Worm (Caenorhabditis elegans) whole organism, L1 larva: ENCODE results near the gene Y51H4A.25.

ENCODE experiments used
- C04F5.9 ChIP-seq: sonication (generic microtip); optimal IDR thresholded peaks from 2 replicates; lab custom pipeline; 2016; ENCODE audit warnings: missing genetic modification characterization, missing compliant biosample characterization
- C16A3.4 ChIP-seq: fragments of 150-350 bp; optimal IDR thresholded peaks from 2 replicates; lab custom pipeline; 2014; ENCODE audit warnings: missing biosample characterization, missing genetic modification characterization
- aha-1 ChIP-seq: fragments of 150-350 bp; optimal IDR thresholded peaks from 2 replicates; lab custom pipeline; 2014; ENCODE audit warnings: missing biosample characterization, missing genetic modification characterization
- alr-1 ChIP-seq: fragments of 200-800 bp; sonication (Bioruptor generic); optimal IDR thresholded peaks from 2 replicates; lab custom pipeline; 2018; ENCODE audit warnings: borderline replicate concordance, mild to moderate bottlenecking, missing genetic modification characterization, missing compliant biosample characterization
- blmp-1 ChIP-seq: fragments of 150-350 bp; optimal IDR thresholded peaks from 2 replicates; lab custom pipeline; 2014; ENCODE audit warnings: missing biosample characterization, missing genetic modification characterization
- ceh-63 ChIP-seq: fragments of 200-800 bp; sonication (Bioruptor generic); optimal IDR thresholded peaks from 2 replicates; lab custom pipeline; 2018; ENCODE audit warnings: mild to moderate bottlenecking, missing genetic modification characterization, missing compliant biosample characterization
- ces-1 ChIP-seq: fragments of 150-350 bp; optimal IDR thresholded peaks from 2 replicates; lab custom pipeline; 2014; ENCODE audit warnings: missing biosample characterization, missing genetic modification reagents, missing genetic modification characterization
- dpl-1 ChIP-seq, 3 experiments: fragments of 150-350 bp in 2 of 3; sonication (generic microtip) in 1 of 3; optimal IDR thresholded peaks; 2 replicates each; lab custom pipeline; 2014 to 2017; ENCODE audit warnings: missing biosample characterization in 3 of 3, missing genetic modification characterization in 3 of 3, missing genetic modification reagents in 3 of 3
- dsc-1 ChIP-seq: sonication (generic microtip); optimal IDR thresholded peaks from 2 replicates; lab custom pipeline; 2016; ENCODE audit warnings: mild to moderate bottlenecking, missing genetic modification characterization, missing compliant biosample characterization
- efl-1 ChIP-seq, 4 experiments: fragments of 150-350 bp; optimal IDR thresholded peaks in 3 of 4; peaks in 1 of 4; 1 replicate in 1 of 4; 2 replicates in 3 of 4; lab custom pipeline; 2014; ENCODE audit warnings: missing biosample characterization in 2 of 4, missing genetic modification characterization in 2 of 4, missing genetic modification reagents in 2 of 4
- egl-13 ChIP-seq: sonication (generic microtip); optimal IDR thresholded peaks from 2 replicates; lab custom pipeline; 2016; ENCODE audit warnings: missing genotype, missing genetic modification reagents, missing genetic modification characterization, missing compliant biosample characterization
- elt-2 ChIP-seq: sonication (generic microtip); optimal IDR thresholded peaks from 2 replicates; lab custom pipeline; 2016; ENCODE audit warnings: missing genetic modification characterization, mild to moderate bottlenecking, inconsistent platforms, missing compliant biosample characterization, missing genetic modification reagents
- ets-5 ChIP-seq: fragments of 200-800 bp; sonication (Bioruptor generic); IDR thresholded peaks from 2 replicates; pipeline ENCODE4 v1.3.6; 2022; ENCODE audit warnings: missing genetic modification characterization, missing compliant biosample characterization
- fkh-10 ChIP-seq: sonication (generic microtip); optimal IDR thresholded peaks from 2 replicates; lab custom pipeline; 2017; ENCODE audit warnings: missing biosample characterization, missing genetic modification reagents, missing genetic modification characterization
- fkh-4 ChIP-seq: sonication (generic microtip); optimal IDR thresholded peaks from 2 replicates; lab custom pipeline; 2016; ENCODE audit warnings: missing compliant biosample characterization, missing genetic modification characterization, borderline replicate concordance
- fkh-8 ChIP-seq: sonication (generic microtip); optimal IDR thresholded peaks from 2 replicates; lab custom pipeline; 2016; ENCODE audit warnings: mild to moderate bottlenecking, missing genetic modification characterization, missing compliant biosample characterization
- fos-1 ChIP-seq: fragments of 150-350 bp; optimal IDR thresholded peaks from 2 replicates; lab custom pipeline; 2014; ENCODE audit warnings: missing biosample characterization, missing genetic modification characterization
- hlh-4 ChIP-seq: sonication (generic microtip); optimal IDR thresholded peaks from 2 replicates; lab custom pipeline; 2016; ENCODE audit warnings: mild to moderate bottlenecking, missing genetic modification characterization, missing compliant biosample characterization
- hpl-2 ChIP-seq: fragments of 150-350 bp; optimal IDR thresholded peaks from 2 replicates; lab custom pipeline; 2014; ENCODE audit warnings: missing biosample characterization, missing genetic modification reagents, missing genetic modification characterization
- irx-1 ChIP-seq: sonication (generic microtip); optimal IDR thresholded peaks from 2 replicates; lab custom pipeline; 2016; ENCODE audit warnings: missing genetic modification characterization, missing compliant biosample characterization
- lin-13 ChIP-seq: fragments of 150-350 bp; optimal IDR thresholded peaks from 2 replicates; lab custom pipeline; 2014; ENCODE audit warnings: missing biosample characterization, missing genetic modification reagents, missing genetic modification characterization
- lin-14 ChIP-seq: fragments of 200-800 bp; sonication (Bioruptor generic); optimal IDR thresholded peaks from 2 replicates; lab custom pipeline; 2018; ENCODE audit warnings: mild to moderate bottlenecking, missing genetic modification characterization, moderate library complexity, missing compliant biosample characterization
- lin-15B ChIP-seq: fragments of 150-350 bp; sonication (generic microtip); optimal IDR thresholded peaks from 3 replicates; lab custom pipeline; 2014; ENCODE audit warnings: missing biosample characterization, missing genetic modification characterization
- lin-35 ChIP-seq, 2 experiments: fragments of 150-350 bp; optimal IDR thresholded peaks; 2 replicates each; lab custom pipeline; 2014; ENCODE audit warnings: missing biosample characterization in 2 of 2, missing genetic modification characterization in 2 of 2, missing genetic modification reagents in 2 of 2
- lin-39 ChIP-seq: fragments of 150-350 bp; optimal IDR thresholded peaks from 2 replicates; lab custom pipeline; 2014; ENCODE audit warnings: missing biosample characterization, missing genetic modification reagents, missing genetic modification characterization
- lsy-2 ChIP-seq, 2 experiments: fragments of 150-350 bp; optimal IDR thresholded peaks; 2 replicates each; lab custom pipeline; 2014; ENCODE audit warnings: missing biosample characterization in 2 of 2, missing genetic modification characterization in 2 of 2
- mdl-1 ChIP-seq, 2 experiments: fragments of 150-350 bp; optimal IDR thresholded peaks; 2 replicates each; lab custom pipeline; 2014 to 2017; ENCODE audit warnings: missing biosample characterization in 2 of 2, missing genetic modification characterization in 2 of 2, inconsistent platforms in 1 of 2
- mef-2 ChIP-seq: fragments of 150-350 bp; optimal IDR thresholded peaks from 2 replicates; lab custom pipeline; 2014; ENCODE audit warnings: missing biosample characterization, missing genetic modification characterization
- mep-1 ChIP-seq: fragments of 150-350 bp; optimal IDR thresholded peaks from 2 replicates; lab custom pipeline; 2014; ENCODE audit warnings: missing biosample characterization, missing genetic modification characterization
- nhr-12 ChIP-seq: sonication (generic microtip); optimal IDR thresholded peaks from 2 replicates; lab custom pipeline; 2017; ENCODE audit warnings: missing biosample characterization, missing genetic modification characterization
- nhr-19 ChIP-seq: fragments of 200-800 bp; sonication (Bioruptor generic); conservative IDR thresholded peaks from 2 replicates; pipeline ENCODE4 v1.3.6; 2022; ENCODE audit warnings: missing genetic modification characterization, missing compliant biosample characterization
- nhr-77 ChIP-seq: fragments of 150-350 bp; optimal IDR thresholded peaks from 2 replicates; lab custom pipeline; 2014; ENCODE audit warnings: missing biosample characterization, missing genetic modification characterization
- nhr-85 ChIP-seq: sonication (generic microtip); peaks from one replicate; lab custom pipeline; 2016; ENCODE audit warnings: missing genetic modification characterization, inconsistent platforms, missing compliant biosample characterization
- nhr-90 ChIP-seq: sonication (generic microtip); optimal IDR thresholded peaks from 2 replicates; lab custom pipeline; 2016; ENCODE audit warnings: mild to moderate bottlenecking, missing genetic modification characterization, missing compliant biosample characterization; ENCODE audit not compliant: poor library complexity
- pax-3 ChIP-seq: fragments of 200-800 bp; sonication (Bioruptor generic); optimal IDR thresholded peaks from 2 replicates; lab custom pipeline; 2018; ENCODE audit warnings: mild to moderate bottlenecking, missing genetic modification characterization, moderate library complexity, missing compliant biosample characterization
- snpc-4 ChIP-seq: fragments of 150-350 bp; optimal IDR thresholded peaks from 2 replicates; lab custom pipeline; 2014; ENCODE audit warnings: missing biosample characterization, missing genetic modification characterization
- sup-37 ChIP-seq: fragments of 200-800 bp; sonication (Bioruptor generic); optimal IDR thresholded peaks from 2 replicates; lab custom pipeline; 2018; ENCODE audit warnings: mild to moderate bottlenecking, missing genetic modification characterization, missing compliant biosample characterization
- swsn-7 ChIP-seq: sonication (generic microtip); optimal IDR thresholded peaks from 2 replicates; lab custom pipeline; 2016; ENCODE audit warnings: missing genetic modification characterization, missing compliant biosample characterization
- unc-130 ChIP-seq: fragments of 150-350 bp; optimal IDR thresholded peaks from 2 replicates; lab custom pipeline; 2017; ENCODE audit warnings: missing biosample characterization, missing genetic modification characterization, inconsistent platforms
- unc-86 ChIP-seq: sonication (generic microtip); optimal IDR thresholded peaks from 2 replicates; lab custom pipeline; 2016; ENCODE audit warnings: missing genetic modification characterization, missing compliant biosample characterization
- vab-15 ChIP-seq: sonication (generic microtip); optimal IDR thresholded peaks from 2 replicates; lab custom pipeline; 2017; ENCODE audit warnings: missing genotype, mild to moderate bottlenecking, missing genetic modification characterization, missing compliant biosample characterization
- zip-4 ChIP-seq: fragments of 200-800 bp; sonication (Bioruptor generic); optimal IDR thresholded peaks from 2 replicates; lab custom pipeline; 2018; ENCODE audit warnings: mild to moderate bottlenecking, missing genetic modification characterization, moderate library complexity, missing compliant biosample characterization

Y51H4A.25 gene

DNA sequence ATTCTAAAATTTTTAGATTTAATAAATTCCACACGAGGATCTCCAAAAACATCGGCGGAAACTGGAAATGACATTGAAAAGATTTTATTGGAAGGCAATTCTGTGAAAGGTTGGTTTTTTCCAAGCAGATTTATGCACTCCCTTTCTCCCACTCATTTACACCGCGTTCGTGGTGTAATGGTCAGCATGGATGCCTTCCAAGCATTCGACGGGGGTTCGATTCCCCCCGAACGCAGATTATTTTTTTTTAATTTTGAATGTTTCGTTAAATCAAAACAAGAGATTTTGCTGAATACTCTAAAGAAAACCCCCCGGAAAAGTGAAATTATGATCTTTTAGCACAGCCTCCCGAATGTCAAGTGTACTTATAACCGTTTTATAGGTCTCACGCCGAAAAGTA lies 39.8 kb downstream of the Y51H4A.25 start:
- TF ChIP-seq fos-1 (no peak), ets-5 (GFP tag; lab: Robert Waterston, UW) (no peak), C16A3.4 (tag; lab: Kevin White, UChicago) (peak; percentile 26), efl-1 (optimal IDR thresholded peaks at IDR 0.05; lab: Kevin White, UChicago) (peak in 1 of 2 experiments; percentile 19), efl-1 (GFP tag; optimal IDR thresholded peaks at IDR 0.05 in 1 of 2; lab: Kevin White, UChicago) (no peak), aha-1 (tag; lab: Kevin White, UChicago) (no peak), lin-15B (no peak), nhr-77 (tag; lab: Kevin White, UChicago) (no peak), swsn-7 (tag; lab: Kevin White, UChicago) (peak; percentile 15), lin-35 (GFP tag; optimal IDR thresholded peaks at IDR 0.05; lab: Kevin White, UChicago) (peak in 1 of 2 experiments; percentile 42), ceh-63 (GFP tag; lab: Kevin White, UChicago) (no peak), nhr-90 (peak; percentile 43), vab-15 (tag; lab: Kevin White, UChicago) (no peak), sup-37 (no peak), nhr-85 (peak; percentile 51), fkh-10 (GFP tag; lab: Kevin White, UChicago) (no peak), mef-2 (tag; lab: Kevin White, UChicago) (no peak), dpl-1 (GFP tag; optimal IDR thresholded peaks at IDR 0.05; lab: Kevin White, UChicago) (peak in 1 of 3 experiments; percentile 8), nhr-19 (peak; percentile 27; the same call in 1 of the 2 replicates)

DNA sequence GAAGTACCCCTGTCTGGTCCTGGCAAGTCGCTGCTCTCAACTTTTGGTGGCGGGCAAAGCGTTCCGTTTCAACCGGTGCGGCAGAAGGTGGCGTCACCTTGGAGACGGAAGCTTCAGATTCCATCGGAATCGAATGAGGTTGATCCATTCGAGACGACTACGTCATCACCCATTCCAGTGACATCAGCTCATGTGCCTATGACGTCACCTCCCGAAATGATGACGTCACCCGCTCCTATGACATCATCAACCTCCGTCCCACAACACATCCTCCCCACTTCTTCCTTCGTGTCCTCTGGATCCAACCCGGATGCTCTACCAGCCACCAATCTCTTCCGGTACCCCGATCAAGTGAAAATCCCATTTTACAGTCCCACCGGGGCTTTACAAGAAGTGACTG lies 40.8 kb downstream of the Y51H4A.25 start:
- TF ChIP-seq nhr-19 (no peak), ets-5 (GFP tag; lab: Robert Waterston, UW) (no peak), zip-4 (GFP tag; lab: Kevin White, UChicago) (no peak), lin-35 (GFP tag; optimal IDR thresholded peaks at IDR 0.05; lab: Kevin White, UChicago) (no peak), fkh-8 (no peak)

- TF ChIP-seq efl-1 (optimal IDR thresholded peaks at IDR 0.05; lab: Kevin White, UChicago) (no peak), efl-1 (GFP tag; optimal IDR thresholded peaks at IDR 0.05 in 1 of 2; lab: Kevin White, UChicago) (peak in 1 of 2 experiments; percentile 56), fkh-4 (tag; lab: Kevin White, UChicago) (no peak)
Measured at ce11 chrIV:16777758-16778157, 41.6 kb downstream of the Y51H4A.25 start.

- TF ChIP-seq pax-3 (no peak), elt-2 (tag; lab: Kevin White, UChicago) (no peak), nhr-85 (no peak), aha-1 (tag; lab: Kevin White, UChicago) (no peak), hlh-4 (tag; lab: Kevin White, UChicago) (no peak), swsn-7 (tag; lab: Kevin White, UChicago) (no peak), ces-1 (GFP tag; lab: Kevin White, UChicago) (no peak), snpc-4 (tag; lab: Kevin White, UChicago) (no peak), lsy-2 (tag; optimal IDR thresholded peaks at IDR 0.05; lab: Kevin White, UChicago) (no peak), C04F5.9 (no peak), mdl-1 (tag; optimal IDR thresholded peaks at IDR 0.05; lab: Kevin White, UChicago) (no peak), unc-86 (tag; lab: Kevin White, UChicago) (no peak), unc-130 (tag; lab: Kevin White, UChicago) (no peak), blmp-1 (tag; lab: Kevin White, UChicago) (no peak), nhr-12 (no peak), fos-1 (no peak)
Measured at ce11 chrIV:16778644-16779043, 42.5 kb downstream of the Y51H4A.25 start.

- TF ChIP-seq irx-1 (no peak), hlh-4 (tag; lab: Kevin White, UChicago) (no peak), sup-37 (no peak), unc-130 (tag; lab: Kevin White, UChicago) (no peak), lin-13 (GFP tag; lab: Kevin White, UChicago) (no peak), lin-14 (GFP tag; lab: Kevin White, UChicago) (no peak), mep-1 (tag; lab: Kevin White, UChicago) (no peak), egl-13 (tag; lab: Kevin White, UChicago) (no peak), mef-2 (tag; lab: Kevin White, UChicago) (no peak), pax-3 (no peak), dsc-1 (tag; lab: Kevin White, UChicago) (no peak), hpl-2 (GFP tag; lab: Kevin White, UChicago) (no peak), C04F5.9 (no peak), elt-2 (tag; lab: Kevin White, UChicago) (no peak), lin-39 (tag; lab: Kevin White, UChicago) (no peak), alr-1 (tag; lab: Kevin White, UChicago) (no peak)
Measured at ce11 chrIV:16787024-16787423, 50.9 kb downstream of the Y51H4A.25 start, which contains the start of gene Y43D4A.6. TSS of gene Y43D4A.6 (plus strand) at chrIV:16787324.
